Worm (Caenorhabditis elegans) whole organism, L1 larva: ENCODE measurements around the gene F20G2.1.

ENCODE experiments used
- C04F5.9 ChIP-seq: sonication (generic microtip); optimal IDR thresholded peaks from 2 replicates; lab custom pipeline; 2016; ENCODE audit warnings: missing genetic modification characterization, missing compliant biosample characterization
- F16B12.6 ChIP-seq: fragments of 150-350 bp; optimal IDR thresholded peaks from 2 replicates; lab custom pipeline; 2014; ENCODE audit warnings: missing biosample characterization, missing genetic modification characterization
- Y116A8C.19 ChIP-seq: sonication (generic microtip); optimal IDR thresholded peaks from 2 replicates; lab custom pipeline; 2016; ENCODE audit warnings: missing compliant biosample characterization, missing genetic modification characterization, borderline replicate concordance
- alr-1 ChIP-seq: fragments of 200-800 bp; sonication (Bioruptor generic); optimal IDR thresholded peaks from 2 replicates; lab custom pipeline; 2018; ENCODE audit warnings: borderline replicate concordance, mild to moderate bottlenecking, missing genetic modification characterization, missing compliant biosample characterization
- aly-2 ChIP-seq: fragments of 150-350 bp; optimal IDR thresholded peaks from 2 replicates; lab custom pipeline; 2014; ENCODE audit warnings: missing biosample characterization, missing genetic modification characterization
- ama-1 ChIP-seq: fragments of 150-350 bp; optimal IDR thresholded peaks from 2 replicates; lab custom pipeline; 2014
- blmp-1 ChIP-seq: fragments of 150-350 bp; optimal IDR thresholded peaks from 2 replicates; lab custom pipeline; 2014; ENCODE audit warnings: missing biosample characterization, missing genetic modification characterization
- ceh-8 ChIP-seq: fragments of 200-800 bp; sonication (Bioruptor generic); optimal IDR thresholded peaks from 2 replicates; lab custom pipeline; 2018; ENCODE audit warnings: mild to moderate bottlenecking, missing genetic modification characterization, moderate library complexity, missing compliant biosample characterization
- ceh-82 ChIP-seq, 3 experiments: fragments of 150-350 bp in 1 of 3; sonication (generic microtip) in 2 of 3; optimal IDR thresholded peaks; 2 replicates each; lab custom pipeline; 2014 to 2017; ENCODE audit warnings: missing biosample characterization in 3 of 3, missing genetic modification characterization in 3 of 3
- ceh-88 ChIP-seq: fragments of 200-800 bp; sonication (Bioruptor generic); IDR thresholded peaks from 2 replicates; pipeline ENCODE4 v1.3.6; 2022; ENCODE audit warnings: missing genetic modification characterization, missing compliant biosample characterization
- ces-1 ChIP-seq: fragments of 150-350 bp; optimal IDR thresholded peaks from 2 replicates; lab custom pipeline; 2014; ENCODE audit warnings: missing biosample characterization, missing genetic modification reagents, missing genetic modification characterization
- dpl-1 ChIP-seq, 3 experiments: fragments of 150-350 bp in 2 of 3; sonication (generic microtip) in 1 of 3; optimal IDR thresholded peaks; 2 replicates each; lab custom pipeline; 2014 to 2017; ENCODE audit warnings: missing biosample characterization in 3 of 3, missing genetic modification characterization in 3 of 3, missing genetic modification reagents in 3 of 3
- dsc-1 ChIP-seq: sonication (generic microtip); optimal IDR thresholded peaks from 2 replicates; lab custom pipeline; 2016; ENCODE audit warnings: mild to moderate bottlenecking, missing genetic modification characterization, missing compliant biosample characterization
- efl-3 ChIP-seq: fragments of 200-800 bp; sonication (Bioruptor generic); optimal IDR thresholded peaks from 2 replicates; lab custom pipeline; 2018; ENCODE audit warnings: mild to moderate bottlenecking, missing genetic modification characterization, missing compliant biosample characterization
- egl-13 ChIP-seq: sonication (generic microtip); optimal IDR thresholded peaks from 2 replicates; lab custom pipeline; 2016; ENCODE audit warnings: missing genotype, missing genetic modification reagents, missing genetic modification characterization, missing compliant biosample characterization
- egl-27 ChIP-seq, 2 experiments: fragments of 150-350 bp in 1 of 2; sonication (generic microtip); optimal IDR thresholded peaks; 3 replicates each; lab custom pipeline; 2017 to 2018; ENCODE audit warnings: missing biosample characterization in 2 of 2, missing genetic modification characterization in 2 of 2, missing genetic modification reagents in 2 of 2
- elt-2 ChIP-seq: sonication (generic microtip); optimal IDR thresholded peaks from 2 replicates; lab custom pipeline; 2016; ENCODE audit warnings: missing genetic modification characterization, mild to moderate bottlenecking, inconsistent platforms, missing compliant biosample characterization, missing genetic modification reagents
- fkh-10 ChIP-seq: sonication (generic microtip); optimal IDR thresholded peaks from 2 replicates; lab custom pipeline; 2017; ENCODE audit warnings: missing biosample characterization, missing genetic modification reagents, missing genetic modification characterization
- fkh-8 ChIP-seq: sonication (generic microtip); optimal IDR thresholded peaks from 2 replicates; lab custom pipeline; 2016; ENCODE audit warnings: mild to moderate bottlenecking, missing genetic modification characterization, missing compliant biosample characterization
- grh-1 ChIP-seq: fragments of 200-800 bp; sonication (Bioruptor generic); IDR thresholded peaks from 2 replicates; pipeline ENCODE4 v1.3.6; 2022; ENCODE audit warnings: missing genetic modification reagents, missing genetic modification characterization, missing compliant biosample characterization
- hlh-17 ChIP-seq: fragments of 200-800 bp; sonication (Bioruptor generic); optimal IDR thresholded peaks from 2 replicates; lab custom pipeline; 2018; ENCODE audit warnings: missing genetic modification characterization, mild to moderate bottlenecking, missing compliant biosample characterization, moderate library complexity, borderline replicate concordance
- irx-1 ChIP-seq: sonication (generic microtip); optimal IDR thresholded peaks from 2 replicates; lab custom pipeline; 2016; ENCODE audit warnings: missing genetic modification characterization, missing compliant biosample characterization
- lin-13 ChIP-seq: fragments of 150-350 bp; optimal IDR thresholded peaks from 2 replicates; lab custom pipeline; 2014; ENCODE audit warnings: missing biosample characterization, missing genetic modification reagents, missing genetic modification characterization
- lin-14 ChIP-seq: fragments of 200-800 bp; sonication (Bioruptor generic); optimal IDR thresholded peaks from 2 replicates; lab custom pipeline; 2018; ENCODE audit warnings: mild to moderate bottlenecking, missing genetic modification characterization, moderate library complexity, missing compliant biosample characterization
- lin-39 ChIP-seq: fragments of 150-350 bp; optimal IDR thresholded peaks from 2 replicates; lab custom pipeline; 2014; ENCODE audit warnings: missing biosample characterization, missing genetic modification reagents, missing genetic modification characterization
- lir-3 ChIP-seq: sonication (generic microtip); optimal IDR thresholded peaks from 2 replicates; lab custom pipeline; 2016; ENCODE audit warnings: mild to moderate bottlenecking, missing genetic modification characterization, moderate library complexity, missing compliant biosample characterization; ENCODE audit not compliant: poor library complexity
- lsy-2 ChIP-seq, 2 experiments: fragments of 150-350 bp; optimal IDR thresholded peaks; 2 replicates each; lab custom pipeline; 2014; ENCODE audit warnings: missing biosample characterization in 2 of 2, missing genetic modification characterization in 2 of 2
- mab-9 ChIP-seq: fragments of 200-800 bp; sonication (Bioruptor generic); IDR thresholded peaks from 2 replicates; pipeline ENCODE4 v1.3.6; 2022; ENCODE audit warnings: missing genetic modification reagents, missing genetic modification characterization, missing compliant biosample characterization
- mep-1 ChIP-seq: fragments of 150-350 bp; optimal IDR thresholded peaks from 2 replicates; lab custom pipeline; 2014; ENCODE audit warnings: missing biosample characterization, missing genetic modification characterization
- nhr-12 ChIP-seq: sonication (generic microtip); optimal IDR thresholded peaks from 2 replicates; lab custom pipeline; 2017; ENCODE audit warnings: missing biosample characterization, missing genetic modification characterization
- nhr-20 ChIP-seq: sonication (generic microtip); optimal IDR thresholded peaks from 2 replicates; lab custom pipeline; 2016; ENCODE audit warnings: mild to moderate bottlenecking, missing genetic modification characterization, missing compliant biosample characterization
- nhr-237 ChIP-seq: fragments of 150-350 bp; optimal IDR thresholded peaks from 2 replicates; lab custom pipeline; 2014; ENCODE audit warnings: missing biosample characterization, missing genetic modification characterization
- nhr-28 ChIP-seq: fragments of 150-350 bp; optimal IDR thresholded peaks from 2 replicates; lab custom pipeline; 2014; ENCODE audit warnings: missing biosample characterization, missing genetic modification characterization
- nhr-71 ChIP-seq: sonication (generic microtip); optimal IDR thresholded peaks from 2 replicates; lab custom pipeline; 2016; ENCODE audit warnings: mild to moderate bottlenecking, missing genetic modification characterization, moderate library complexity, missing compliant biosample characterization
- nhr-76 ChIP-seq: sonication (generic microtip); optimal IDR thresholded peaks from 2 replicates; lab custom pipeline; 2017; ENCODE audit warnings: missing biosample characterization, missing genetic modification characterization
- nhr-77 ChIP-seq: fragments of 150-350 bp; optimal IDR thresholded peaks from 2 replicates; lab custom pipeline; 2014; ENCODE audit warnings: missing biosample characterization, missing genetic modification characterization
- nhr-85 ChIP-seq: sonication (generic microtip); peaks from one replicate; lab custom pipeline; 2016; ENCODE audit warnings: missing genetic modification characterization, inconsistent platforms, missing compliant biosample characterization
- pax-3 ChIP-seq: fragments of 200-800 bp; sonication (Bioruptor generic); optimal IDR thresholded peaks from 2 replicates; lab custom pipeline; 2018; ENCODE audit warnings: mild to moderate bottlenecking, missing genetic modification characterization, moderate library complexity, missing compliant biosample characterization
- rnt-1 ChIP-seq: sonication (generic microtip); optimal IDR thresholded peaks from 2 replicates; lab custom pipeline; 2016; ENCODE audit warnings: mild to moderate bottlenecking, missing genetic modification characterization, moderate library complexity, missing compliant biosample characterization
- snpc-4 ChIP-seq: fragments of 150-350 bp; optimal IDR thresholded peaks from 2 replicates; lab custom pipeline; 2014; ENCODE audit warnings: missing biosample characterization, missing genetic modification characterization
- snu-23 ChIP-seq: sonication (generic microtip); optimal IDR thresholded peaks from 2 replicates; lab custom pipeline; 2016; ENCODE audit warnings: missing genetic modification characterization, missing compliant biosample characterization
- sptf-1 ChIP-seq: fragments of 150-350 bp; optimal IDR thresholded peaks from 2 replicates; lab custom pipeline; 2014; ENCODE audit warnings: missing biosample characterization, missing genetic modification characterization
- sup-37 ChIP-seq: fragments of 200-800 bp; sonication (Bioruptor generic); optimal IDR thresholded peaks from 2 replicates; lab custom pipeline; 2018; ENCODE audit warnings: mild to moderate bottlenecking, missing genetic modification characterization, missing compliant biosample characterization
- swsn-7 ChIP-seq: sonication (generic microtip); optimal IDR thresholded peaks from 2 replicates; lab custom pipeline; 2016; ENCODE audit warnings: missing genetic modification characterization, missing compliant biosample characterization
- tbx-2 ChIP-seq: sonication (generic microtip); optimal IDR thresholded peaks from 2 replicates; lab custom pipeline; 2016; ENCODE audit warnings: missing genetic modification characterization, missing compliant biosample characterization
- tlp-1 ChIP-seq: fragments of 150-350 bp; optimal IDR thresholded peaks from 2 replicates; lab custom pipeline; 2014; ENCODE audit warnings: missing biosample characterization, missing genetic modification characterization
- unc-130 ChIP-seq: fragments of 150-350 bp; optimal IDR thresholded peaks from 2 replicates; lab custom pipeline; 2017; ENCODE audit warnings: missing biosample characterization, missing genetic modification characterization, inconsistent platforms
- unc-30 ChIP-seq: sonication (generic microtip); optimal IDR thresholded peaks from 2 replicates; lab custom pipeline; 2017; ENCODE audit warnings: missing biosample characterization, missing genetic modification characterization
- unc-98 ChIP-seq: fragments of 200-800 bp; sonication (Bioruptor generic); IDR thresholded peaks from 2 replicates; pipeline ENCODE4 v1.3.6; 2022; ENCODE audit warnings: missing genetic modification characterization, missing compliant biosample characterization
- vab-15 ChIP-seq: sonication (generic microtip); optimal IDR thresholded peaks from 2 replicates; lab custom pipeline; 2017; ENCODE audit warnings: missing genotype, mild to moderate bottlenecking, missing genetic modification characterization, missing compliant biosample characterization
- zip-4 ChIP-seq: fragments of 200-800 bp; sonication (Bioruptor generic); optimal IDR thresholded peaks from 2 replicates; lab custom pipeline; 2018; ENCODE audit warnings: mild to moderate bottlenecking, missing genetic modification characterization, moderate library complexity, missing compliant biosample characterization
- ztf-11 ChIP-seq, 2 experiments: sonication (generic microtip); optimal IDR thresholded peaks; 2 replicates each; lab custom pipeline; 2016 to 2017; ENCODE audit warnings: missing genetic modification characterization in 2 of 2, missing biosample characterization in 1 of 2, missing compliant biosample characterization in 1 of 2
- ztf-4 ChIP-seq: fragments of 150-350 bp; optimal IDR thresholded peaks from 2 replicates; lab custom pipeline; 2014; ENCODE audit warnings: missing biosample characterization, missing genetic modification characterization

Gene F20G2.1

ce11 chrV:13715223-13715686 lies 38.1 kb downstream of the F20G2.1 start, which contains the start of gene zipt-9 (continued):
- TF ChIP-seq snpc-4 (tag; lab: Kevin White, UChicago) (peak; percentile 65), nhr-77 (tag; lab: Kevin White, UChicago) (peak; percentile 83), lin-13 (GFP tag; lab: Kevin White, UChicago) (peak; percentile 63), ceh-88 (peak; percentile 80), ztf-11 (tag; optimal IDR thresholded peaks at IDR 0.05; lab: Kevin White, UChicago) (peak in 1 of 2 experiments; percentile 90), zip-4 (no peak), pax-3 (tag; lab: Kevin White, UChicago) (peak; percentile 99), vab-15 (peak; percentile 89), elt-2 (tag; lab: Kevin White, UChicago) (peak; percentile 7), blmp-1 (tag; lab: Kevin White, UChicago) (peak; percentile 93), fkh-8 (tag; lab: Kevin White, UChicago) (peak; percentile 89), alr-1 (no peak), unc-98 (peak; percentile 86), ceh-82 (tag; optimal IDR thresholded peaks at IDR 0.05; lab: Kevin White, UChicago) (peak; percentile 74 to 87 (median 79)), unc-30 (no peak), dpl-1 (GFP tag; optimal IDR thresholded peaks at IDR 0.05; lab: Kevin White, UChicago) (peak; percentile 67 to 84 (median 77)), fkh-10 (GFP tag; lab: Kevin White, UChicago) (peak; percentile 34), irx-1 (tag; lab: Kevin White, UChicago) (peak; percentile 71), nhr-20 (tag; lab: Kevin White, UChicago) (peak; percentile 89), tbx-2 (tag; lab: Kevin White, UChicago) (peak; percentile 82), mab-9 (GFP tag; lab: Robert Waterston, UW) (peak; percentile 60), rnt-1 (tag; lab: Kevin White, UChicago) (peak; percentile 94), snu-23 (peak; percentile 90), sup-37 (no peak), Y116A8C.19 (tag; lab: Kevin White, UChicago) (no peak), tlp-1 (tag; lab: Kevin White, UChicago) (no peak), ces-1 (no peak), egl-27 (tag; optimal IDR thresholded peaks at IDR 0.05; lab: Kevin White, UChicago) (no peak), lsy-2 (tag; optimal IDR thresholded peaks at IDR 0.05; lab: Kevin White, UChicago) (peak in 1 of 2 experiments; percentile 86), lin-14 (GFP tag; lab: Kevin White, UChicago) (peak; percentile 90), sptf-1 (tag; lab: Kevin White, UChicago) (no peak), nhr-237 (tag; lab: Kevin White, UChicago) (peak; percentile 47), unc-130 (tag; lab: Kevin White, UChicago) (peak; percentile 51), ama-1 (lab: Kevin White, UChicago) (no peak), ceh-8 (peak; percentile 32), C04F5.9 (tag; lab: Kevin White, UChicago) (peak; percentile 70), grh-1 (peak; percentile 50; the same call in 1 of the 2 replicates), dsc-1 (tag; lab: Kevin White, UChicago) (peak; percentile 82), ztf-4 (no peak), F16B12.6 (peak; percentile 59), mep-1 (tag; lab: Kevin White, UChicago) (peak; percentile 85), nhr-28 (no peak), nhr-71 (peak; percentile 93), nhr-85 (tag; lab: Kevin White, UChicago) (peak; percentile 88), aly-2 (tag; lab: Kevin White, UChicago) (peak; percentile 40), hlh-17 (GFP tag; lab: Kevin White, UChicago) (no peak), lin-39 (tag; lab: Kevin White, UChicago) (peak; percentile 11), efl-3 (GFP tag; lab: Kevin White, UChicago) (peak; percentile 53), lir-3 (tag; lab: Kevin White, UChicago) (peak; percentile 89), egl-13 (tag; lab: Kevin White, UChicago) (peak; percentile 82), swsn-7 (tag; lab: Kevin White, UChicago) (peak; percentile 83), nhr-76 (tag; lab: Kevin White, UChicago) (no peak), nhr-12 (no peak)
